Fruit fly (Drosophila melanogaster): ENCODE measurements around the gene CCT4.
A peak's percentile ranks its signal among the peaks of the same experiment; 100 is the strongest.

The CCT4 gene

dm6 chr2L:12674365-12674764 lies 18.4 kb downstream of the CCT4 start (continued):
- TF ChIP-seq jing (GFP tag; optimal IDR thresholded peaks at IDR 0.05) (no peak), tgo (GFP tag; IDR thresholded peaks at IDR 0.05) (no peak), PHDP (tag; optimal IDR thresholded peaks at IDR 0.05) (no peak), shn (GFP tag; optimal IDR thresholded peaks at IDR 0.05) (no peak), CG13287 (GFP tag; IDR thresholded peaks at IDR 0.05; ENCODE audit: partially characterized antibody) (no peak), sens (GFP tag) (peak; percentile 30), dan (GFP tag; IDR thresholded peaks at IDR 0.05) (no peak), exex (tag; optimal IDR thresholded peaks at IDR 0.05) (no peak), CG9727 (GFP tag; optimal IDR thresholded peaks at IDR 0.05) (no peak), sqz (GFP tag; optimal IDR thresholded peaks at IDR 0.05) (peak; percentile 58), ATbp (GFP tag; optimal IDR thresholded peaks at IDR 0.05) (no peak), cad (GFP tag; optimal IDR thresholded peaks at IDR 0.05) (no peak), insv (GFP tag; optimal IDR thresholded peaks at IDR 0.05) (no peak), chn (GFP tag; optimal IDR thresholded peaks at IDR 0.05) (no peak), H15 (GFP tag; IDR thresholded peaks at IDR 0.05) (0 out of 3 replicates have a peak, but pooled peaks have one; percentile 10), al (GFP tag; IDR thresholded peaks at IDR 0.05) (0 out of 2 replicates have a peak, but pooled peaks have one; percentile 6), Dad (GFP tag; optimal IDR thresholded peaks at IDR 0.05) (no peak), disco-r (GFP tag; optimal IDR thresholded peaks at IDR 0.05) (no peak), CG3163 (GFP tag; optimal IDR thresholded peaks at IDR 0.05) (no peak), CG6689 (GFP tag; IDR thresholded peaks at IDR 0.05) (no peak), cato (GFP tag; optimal IDR thresholded peaks at IDR 0.05; ENCODE audit: borderline replicate concordance) (no peak), bbx (GFP tag; IDR thresholded peaks at IDR 0.05; ENCODE audit: partially characterized antibody) (no peak), nom (GFP tag; optimal IDR thresholded peaks at IDR 0.05) (no peak), Nf-YB (GFP tag; optimal IDR thresholded peaks at IDR 0.05) (peak; percentile 60), org-1 (GFP tag; optimal IDR thresholded peaks at IDR 0.05) (no peak), Meics (GFP tag; optimal IDR thresholded peaks at IDR 0.05) (no peak), Dip3 (GFP tag; optimal IDR thresholded peaks at IDR 0.05) (no peak), ap (GFP tag; IDR thresholded peaks at IDR 0.05) (no peak)

DNA sequence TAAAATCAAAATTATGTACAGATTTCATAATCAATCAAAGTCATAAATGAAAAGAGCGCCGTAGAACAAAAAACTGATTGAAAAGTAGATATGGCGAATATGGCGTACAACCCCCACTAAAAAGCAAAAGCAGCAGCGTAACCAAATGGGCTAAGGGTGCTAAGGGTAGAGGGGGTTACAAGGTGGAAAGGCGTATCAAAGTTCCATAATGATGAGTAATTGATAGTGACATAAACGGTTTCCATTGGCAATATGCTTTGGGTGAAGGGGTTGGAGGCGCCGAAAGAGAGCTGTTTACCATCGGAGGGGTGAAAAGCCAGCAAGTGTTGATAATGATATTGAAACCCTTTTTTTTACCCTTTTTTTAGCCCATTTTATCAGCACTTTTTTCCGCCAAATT lies 20.4 kb downstream of the CCT4 start:
- TF ChIP-seq CG1832 (GFP tag; optimal IDR thresholded peaks at IDR 0.05) (no peak), HLH4C (GFP tag; IDR thresholded peaks at IDR 0.05; ENCODE audit: partially characterized antibody) (no peak), CG2120 (GFP tag; optimal IDR thresholded peaks at IDR 0.05) (no peak), seq (GFP tag; IDR thresholded peaks at IDR 0.05) (peak; percentile 21; the same call in 1 of the 2 replicates), CG9437 (GFP tag; optimal IDR thresholded peaks at IDR 0.05) (no peak), Nf-YC (tag; optimal IDR thresholded peaks at IDR 0.05) (peak; percentile 76), pum (GFP tag; optimal IDR thresholded peaks at IDR 0.05) (no peak), CG11560 (tag; IDR thresholded peaks at IDR 0.05) (no peak), Nf-YB (GFP tag; optimal IDR thresholded peaks at IDR 0.05) (peak; percentile 85), gsb-n (tag; optimal IDR thresholded peaks at IDR 0.05) (peak; percentile 79), CG10274 (GFP tag; optimal IDR thresholded peaks at IDR 0.05) (no peak), Kr (GFP tag; optimal IDR thresholded peaks at IDR 0.05) (peak; percentile 72)

DNA sequence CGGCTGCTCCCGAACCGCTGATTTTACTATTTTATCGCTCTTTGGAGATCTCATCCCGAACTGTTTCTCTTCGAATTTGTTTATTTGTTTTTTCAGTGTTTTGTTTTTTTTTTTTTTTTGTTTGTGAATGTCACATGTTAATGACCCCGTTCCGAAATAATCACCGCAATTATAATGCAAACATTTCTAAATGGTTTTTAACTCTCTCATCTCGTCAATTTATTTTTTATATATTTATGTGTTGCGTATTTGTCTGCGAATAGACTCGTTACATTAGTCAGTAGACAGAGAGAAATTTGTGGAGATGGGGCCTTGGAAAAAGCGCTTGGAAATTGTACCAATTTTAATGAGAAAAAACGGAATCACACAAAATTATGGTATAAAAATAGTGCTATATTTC lies 23.1 kb downstream of the CCT4 start, which contains the start of gene Nepl7:
Gene Nepl7 (minus strand): TSS at position 101 of the 400 bp plus-strand sequence.
- TF ChIP-seq fd64A (GFP tag; optimal IDR thresholded peaks at IDR 0.05), result no peak
- TF ChIP-seq MTF-1 (GFP tag; optimal IDR thresholded peaks at IDR 0.05; ENCODE audit: borderline replicate concordance), result no peak
- TF ChIP-seq Doc3 (GFP tag; IDR thresholded peaks at IDR 0.05; ENCODE audit: partially characterized antibody), result no peak
- TF ChIP-seq Drgx (GFP tag; IDR thresholded peaks at IDR 0.05), result no peak
- no peak for TF ChIP-seq gce (GFP tag; IDR thresholded peaks at IDR 0.05)
- TF ChIP-seq lbe (GFP tag; optimal IDR thresholded peaks at IDR 0.05), result no peak
- no peak for TF ChIP-seq tap (tag; optimal IDR thresholded peaks at IDR 0.05)
- TF ChIP-seq D19A (tag; optimal IDR thresholded peaks at IDR 0.05), result no peak
- no peak for TF ChIP-seq CG2202 (tag; optimal IDR thresholded peaks at IDR 0.05)
- TF ChIP-seq tgo (GFP tag; IDR thresholded peaks at IDR 0.05), result no peak
- no peak for TF ChIP-seq CG16863 (GFP tag; optimal IDR thresholded peaks at IDR 0.05)
- TF ChIP-seq CG2120 (GFP tag; optimal IDR thresholded peaks at IDR 0.05), result no peak
- no peak for TF ChIP-seq Hr3 (GFP tag; optimal IDR thresholded peaks at IDR 0.05)
- no peak for TF ChIP-seq ind (GFP tag; optimal IDR thresholded peaks at IDR 0.05)
- TF ChIP-seq cas (GFP tag; IDR thresholded peaks at IDR 0.05), result no peak

All from whole organism, embryonic.